Worm (Caenorhabditis elegans) whole organism, L4/young adult: ENCODE data around the gene hsp-90.

ENCODE experiments used
- W03F9.2 ChIP-seq: fragments of 150-350 bp; optimal IDR thresholded peaks from 2 replicates; lab custom pipeline; 2014; ENCODE audit warnings: missing biosample characterization, missing genetic modification characterization
- dao-5 ChIP-seq: sonication (generic microtip); optimal IDR thresholded peaks from 2 replicates; lab custom pipeline; 2016; ENCODE audit warnings: missing genotype, missing genetic modification characterization, moderate library complexity, missing compliant biosample characterization
- him-1 ChIP-seq: sonication (generic microtip); optimal IDR thresholded peaks from 2 replicates; lab custom pipeline; 2016; ENCODE audit warnings: missing genotype, missing genetic modification reagents, missing genetic modification characterization, missing compliant biosample characterization

The hsp-90 gene

ce11 chrV:14659595-14659994 is 25.1 kb upstream of the hsp-90 start:
- TF ChIP-seq him-1 (tag; lab: Kevin White, UChicago) (no peak), W03F9.2 (tag; lab: Kevin White, UChicago) (no peak), dao-5 (tag; lab: Kevin White, UChicago) (no peak)

ce11 chrV:14660608-14661355 is 23.9 kb upstream of the hsp-90 start, which contains the start of gene srh-17:
TSS of gene srh-17 (plus strand) at chrV:14661305.
- no peak for TF ChIP-seq W03F9.2 (tag; lab: Kevin White, UChicago)
- TF ChIP-seq dao-5 (tag; lab: Kevin White, UChicago), result no peak
- no peak for TF ChIP-seq him-1 (tag; lab: Kevin White, UChicago)

- TF ChIP-seq W03F9.2 (tag; lab: Kevin White, UChicago), result no peak
Measured at ce11 chrV:14663006-14663405, 21.7 kb upstream of the hsp-90 start, which contains the start of gene C47E8.9. TSS of gene C47E8.9 (plus strand) at chrV:14663306.

- TF ChIP-seq him-1 (tag; lab: Kevin White, UChicago), result no peak
- TF ChIP-seq W03F9.2 (tag; lab: Kevin White, UChicago), result no peak
- no peak for TF ChIP-seq dao-5 (tag; lab: Kevin White, UChicago)
Measured at ce11 chrV:14665728-14666127, 19.0 kb upstream of the hsp-90 start, which contains the start of gene C47E8.1. TSS of gene C47E8.1 (plus strand) at chrV:14666028.

- no peak for TF ChIP-seq him-1 (tag; lab: Kevin White, UChicago)
Measured at ce11 chrV:14678298-14678697, 6.4 kb upstream of the hsp-90 start.

ce11 chrV:14680014-14680413 is 4.7 kb upstream of the hsp-90 start, which contains the start of gene C47E8.3:
TSS of gene C47E8.3 (plus strand) at chrV:14680314.
- no peak for TF ChIP-seq W03F9.2 (tag; lab: Kevin White, UChicago)
- TF ChIP-seq dao-5 (tag; lab: Kevin White, UChicago), result no peak
- TF ChIP-seq him-1 (tag; lab: Kevin White, UChicago), result no peak

- no peak for TF ChIP-seq W03F9.2 (tag; lab: Kevin White, UChicago)
- no peak for TF ChIP-seq him-1 (tag; lab: Kevin White, UChicago)
- no peak for TF ChIP-seq dao-5 (tag; lab: Kevin White, UChicago)
Measured at ce11 chrV:14682870-14683269, 1.8 kb upstream of the hsp-90 start.

ce11 chrV:14683291-14683690 is 1.4 kb upstream of the hsp-90 start:
- TF ChIP-seq dao-5 (tag; lab: Kevin White, UChicago) (no peak), him-1 (tag; lab: Kevin White, UChicago) (no peak), W03F9.2 (tag; lab: Kevin White, UChicago) (no peak)

ce11 chrV:14683926-14684325 is 792 bp upstream of the hsp-90 start:
- TF ChIP-seq W03F9.2 (tag; lab: Kevin White, UChicago), result no peak
- no peak for TF ChIP-seq dao-5 (tag; lab: Kevin White, UChicago)
- no peak for TF ChIP-seq him-1 (tag; lab: Kevin White, UChicago)

ce11 chrV:14685435-14686058 is 829 bp downstream of the hsp-90 start, which contains the start of gene C47E8.4:
TSS of gene C47E8.4 (minus strand) at chrV:14685485.
- peak; percentile 94 for TF ChIP-seq W03F9.2 (tag; lab: Kevin White, UChicago)
- TF ChIP-seq him-1 (tag; lab: Kevin White, UChicago), result peak; percentile 96
- TF ChIP-seq dao-5 (tag; lab: Kevin White, UChicago), result no peak

ce11 chrV:14686231-14687105 is 1.8 kb downstream of the hsp-90 start:
- TF ChIP-seq him-1 (tag; lab: Kevin White, UChicago), result no peak
- TF ChIP-seq dao-5 (tag; lab: Kevin White, UChicago), result no peak
- no peak for TF ChIP-seq W03F9.2 (tag; lab: Kevin White, UChicago)

- TF ChIP-seq W03F9.2 (tag; lab: Kevin White, UChicago) (no peak), dao-5 (tag; lab: Kevin White, UChicago) (no peak)
Measured at ce11 chrV:14687106-14687964, 2.6 kb downstream of the hsp-90 start.
